Worm (Caenorhabditis elegans) whole organism, young adult: ENCODE results near the gene Y37D8A.26.

ENCODE experiments used
- F22D6.2 ChIP-seq: sonication (generic microtip); optimal IDR thresholded peaks from 2 replicates; lab custom pipeline; 2016; ENCODE audit warnings: mild to moderate bottlenecking, missing genetic modification characterization, missing compliant biosample characterization
- F39B2.1 ChIP-seq: fragments of 200-800 bp; sonication (Bioruptor generic); IDR thresholded peaks from 2 replicates; pipeline ENCODE4 v1.3.6; 2022; ENCODE audit warnings: missing genetic modification reagents, missing genetic modification characterization, missing compliant biosample characterization
- F49E8.2 ChIP-seq: sonication (generic microtip); optimal IDR thresholded peaks from 3 replicates; lab custom pipeline; 2017; ENCODE audit warnings: missing genetic modification characterization, mild to moderate bottlenecking, missing compliant biosample characterization, antibody characterized with exemption, moderate library complexity; ENCODE audit not compliant: insufficient read depth
- ama-1 ChIP-seq, 3 experiments: fragments of 150-350 bp in 1 of 3; sonication (generic microtip) in 2 of 3; optimal IDR thresholded peaks; 2 replicates each; lab custom pipeline; 2014 to 2018; ENCODE audit warnings: missing biosample characterization in 2 of 3, missing genetic modification characterization in 2 of 3, missing genetic modification reagents in 2 of 3
- attf-3 ChIP-seq: fragments of 200-800 bp; sonication (Bioruptor generic); conservative IDR thresholded peaks from 2 replicates; pipeline ENCODE4 v1.3.6; 2022; ENCODE audit warnings: missing genetic modification reagents, missing genetic modification characterization, missing compliant biosample characterization
- cebp-2 ChIP-seq: fragments of 200-800 bp; sonication (Bioruptor generic); IDR thresholded peaks from 2 replicates; pipeline ENCODE4 v1.3.6; 2022; ENCODE audit warnings: missing genetic modification characterization, missing compliant biosample characterization
- ceh-100 ChIP-seq: fragments of 200-800 bp; sonication (Bioruptor generic); IDR thresholded peaks from 2 replicates; pipeline ENCODE4 v1.3.6; 2022; ENCODE audit warnings: missing genetic modification reagents, missing genetic modification characterization, missing compliant biosample characterization
- egrh-3 ChIP-seq: fragments of 200-800 bp; sonication (Bioruptor generic); IDR thresholded peaks from 2 replicates; pipeline ENCODE4 v1.3.6; 2022; ENCODE audit warnings: missing genetic modification reagents, missing genetic modification characterization, missing compliant biosample characterization
- ekl-4 ChIP-seq: fragments of 200-800 bp; sonication (Bioruptor generic); IDR thresholded peaks from 2 replicates; pipeline ENCODE4 v1.3.6; 2022; ENCODE audit warnings: missing genetic modification reagents, missing genetic modification characterization, missing compliant biosample characterization
- mes-4 ChIP-seq: sonication (generic microtip); optimal IDR thresholded peaks from 2 replicates; lab custom pipeline; 2016; ENCODE audit warnings: missing genotype, missing genetic modification characterization, missing compliant biosample characterization
- sdz-38 ChIP-seq: sonication (generic microtip); optimal IDR thresholded peaks from 2 replicates; lab custom pipeline; 2016; ENCODE audit warnings: missing genotype, missing genetic modification characterization, missing compliant biosample characterization
- sptf-2 ChIP-seq: fragments of 200-800 bp; sonication (Bioruptor generic); optimal IDR thresholded peaks from 2 replicates; lab custom pipeline; 2018; ENCODE audit warnings: mild to moderate bottlenecking, missing genetic modification characterization, missing compliant biosample characterization
- unc-62 ChIP-seq: fragments of 150-350 bp; optimal IDR thresholded peaks from 2 replicates; lab custom pipeline; 2014; ENCODE audit warnings: missing biosample characterization, missing genetic modification reagents, missing genetic modification characterization
- ztf-25 ChIP-seq: fragments of 200-800 bp; sonication (Bioruptor generic); IDR thresholded peaks from 2 replicates; pipeline ENCODE4 v1.3.6; 2022; ENCODE audit warnings: missing genetic modification reagents, missing genetic modification characterization, missing compliant biosample characterization

- TF ChIP-seq egrh-3 (GFP tag; lab: Robert Waterston, UW) (peak; percentile 63; the same call in 1 of the 2 replicates), cebp-2 (GFP tag; lab: Robert Waterston, UW) (no peak), F22D6.2 (tag; lab: Kevin White, UChicago) (no peak), F39B2.1 (GFP tag; lab: Robert Waterston, UW) (no peak), ceh-100 (peak; percentile 81), F49E8.2 (tag; lab: Kevin White, UChicago) (no peak), unc-62 (no peak), ztf-25 (0 out of 2 replicates have a peak, but pooled peaks have one; percentile 15), attf-3 (GFP tag; lab: Robert Waterston, UW) (no peak), mes-4 (no peak), ekl-4 (no peak), ama-1 (optimal IDR thresholded peaks at IDR 0.05; lab: Kevin White, UChicago) (no peak), ama-1 (GFP tag; optimal IDR thresholded peaks at IDR 0.05; lab: Kevin White, UChicago) (no peak), sptf-2 (no peak), sdz-38 (tag; lab: Kevin White, UChicago) (no peak)
Measured at ce11 chrIII:12877527-12878234, 21.2 kb upstream of the Y37D8A.26 start, which contains the start of the genes cec-7 and enu-3.5.
